Fruit fly (Drosophila melanogaster): Measurements from ENCODE around the gene Tim9a.

DNA sequence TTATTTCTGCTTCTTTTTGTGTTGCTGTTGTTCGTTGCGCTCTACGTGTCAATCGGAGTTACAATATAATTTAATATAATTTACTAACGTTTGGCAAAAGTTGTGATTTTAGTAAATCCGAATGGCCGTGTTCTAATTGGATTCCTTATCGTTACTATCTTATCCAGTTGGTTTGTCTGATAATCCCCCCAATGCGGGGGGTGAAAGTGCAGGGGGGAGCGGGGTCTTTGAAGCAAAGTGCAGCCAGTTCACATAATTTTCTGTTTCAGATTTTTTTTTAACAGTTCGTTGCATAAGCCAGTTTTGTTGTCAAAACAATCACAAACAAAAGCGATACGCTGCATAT lies 13.3 kb upstream of the Tim9a start:
- no peak for TF ChIP-seq Abd-B (GFP tag; optimal IDR thresholded peaks at IDR 0.05)
- TF ChIP-seq OdsH (GFP tag; optimal IDR thresholded peaks at IDR 0.05), result no peak
- TF ChIP-seq Dfd (GFP tag; optimal IDR thresholded peaks at IDR 0.05), result no peak
- TF ChIP-seq Mio (GFP tag; optimal IDR thresholded peaks at IDR 0.05), result no peak
- TF ChIP-seq dsf (GFP tag; optimal IDR thresholded peaks at IDR 0.05; ENCODE audit: borderline replicate concordance), result no peak
- no peak for TF ChIP-seq psq (GFP tag; optimal IDR thresholded peaks at IDR 0.05)
- TF ChIP-seq h (GFP tag; optimal IDR thresholded peaks at IDR 0.05), result no peak
- no peak for TF ChIP-seq HLH106 (tag; optimal IDR thresholded peaks at IDR 0.05)

Data from whole organism, wandering third instar larva.